Worm (Caenorhabditis elegans) whole organism, late embryonic: ENCODE data around the gene scl-1.

Experiments
- ceh-31 ChIP-seq: sonication (generic microtip); optimal IDR thresholded peaks from 2 replicates; lab custom pipeline; 2016; ENCODE audit warnings: missing genetic modification characterization, missing compliant biosample characterization
- dmd-4 ChIP-seq: sonication (generic microtip); optimal IDR thresholded peaks from 2 replicates; lab custom pipeline; 2016; ENCODE audit warnings: borderline replicate concordance, missing genetic modification characterization, missing compliant biosample characterization
- eyg-1 ChIP-seq: sonication (generic microtip); optimal IDR thresholded peaks from 2 replicates; lab custom pipeline; 2016; ENCODE audit warnings: missing genotype, missing genetic modification characterization, missing compliant biosample characterization
- fax-1 ChIP-seq: sonication (generic microtip); optimal IDR thresholded peaks from 2 replicates; lab custom pipeline; 2016; ENCODE audit warnings: missing genotype, missing genetic modification characterization, missing compliant biosample characterization
- fkh-10 ChIP-seq: fragments of 150-350 bp; optimal IDR thresholded peaks from 2 replicates; lab custom pipeline; 2014; ENCODE audit warnings: missing biosample characterization, missing genetic modification reagents, missing genetic modification characterization
- hlh-15 ChIP-seq: sonication (generic microtip); optimal IDR thresholded peaks from 2 replicates; lab custom pipeline; 2016; ENCODE audit warnings: missing genetic modification characterization, missing compliant biosample characterization
- nfya-1 ChIP-seq: sonication (generic microtip); optimal IDR thresholded peaks from 2 replicates; lab custom pipeline; 2017; ENCODE audit warnings: missing genetic modification characterization, mild to moderate bottlenecking, missing compliant biosample characterization, antibody characterized with exemption, moderate library complexity
- nhr-11 ChIP-seq: fragments of 150-350 bp; optimal IDR thresholded peaks from 2 replicates; lab custom pipeline; 2014; ENCODE audit warnings: missing biosample characterization, missing genetic modification characterization
- pha-4 ChIP-seq: fragments of 150-350 bp; optimal IDR thresholded peaks from 2 replicates; lab custom pipeline; 2018; ENCODE audit warnings: missing biosample characterization, missing genetic modification reagents, missing genetic modification characterization
- syd-9 ChIP-seq: sonication (generic microtip); optimal IDR thresholded peaks from 2 replicates; lab custom pipeline; 2016; ENCODE audit warnings: mild to moderate bottlenecking, missing genetic modification characterization, moderate library complexity, missing compliant biosample characterization
- tbx-7 ChIP-seq: sonication (generic microtip); optimal IDR thresholded peaks from 2 replicates; lab custom pipeline; 2016; ENCODE audit warnings: missing genotype, missing genetic modification characterization, missing compliant biosample characterization
- unc-55 ChIP-seq: sonication (generic microtip); optimal IDR thresholded peaks from 2 replicates; lab custom pipeline; 2017; ENCODE audit warnings: missing biosample characterization, missing genetic modification reagents, missing genetic modification characterization

DNA sequence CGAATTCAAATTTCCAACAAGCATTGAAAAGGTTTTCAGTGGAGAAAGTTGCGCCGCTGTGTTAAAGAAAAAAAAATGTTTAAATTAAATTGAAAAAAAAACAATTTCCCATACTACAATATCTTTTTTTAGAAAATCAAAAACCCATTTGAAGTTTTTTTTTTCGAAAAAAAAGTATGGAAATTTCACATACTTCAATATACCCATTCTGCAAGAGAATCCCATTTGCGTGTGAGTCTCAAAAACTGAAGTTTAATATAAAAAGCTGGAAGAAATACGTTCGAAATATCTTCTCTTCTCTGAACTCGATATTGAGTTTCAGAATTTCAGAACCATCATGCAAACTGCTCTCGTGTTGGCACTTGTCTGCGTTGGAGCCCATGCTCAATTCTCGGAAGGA is 14.0 kb downstream of the scl-1 start, which contains the start of gene scl-7:
- TF ChIP-seq eyg-1 (tag; lab: Kevin White, UChicago) (no peak), pha-4 (tag; lab: Kevin White, UChicago) (no peak), fax-1 (tag; lab: Kevin White, UChicago) (no peak), unc-55 (GFP tag; lab: Kevin White, UChicago) (no peak), fkh-10 (GFP tag; lab: Kevin White, UChicago) (no peak), nhr-11 (tag; lab: Kevin White, UChicago) (no peak), hlh-15 (tag; lab: Kevin White, UChicago) (no peak), tbx-7 (tag; lab: Kevin White, UChicago) (no peak), syd-9 (tag; lab: Kevin White, UChicago) (no peak), ceh-31 (tag; lab: Kevin White, UChicago) (no peak), dmd-4 (tag; lab: Kevin White, UChicago) (no peak), nfya-1 (tag; lab: Kevin White, UChicago) (no peak)
